Worm (Caenorhabditis elegans) whole organism, L4/young adult: ENCODE results near the gene F28H7.2.

Experiments
- W03F9.2 ChIP-seq: fragments of 150-350 bp; optimal IDR thresholded peaks from 2 replicates; lab custom pipeline; 2014; ENCODE audit warnings: missing biosample characterization, missing genetic modification characterization
- dao-5 ChIP-seq: sonication (generic microtip); optimal IDR thresholded peaks from 2 replicates; lab custom pipeline; 2016; ENCODE audit warnings: missing genotype, missing genetic modification characterization, moderate library complexity, missing compliant biosample characterization
- him-1 ChIP-seq: sonication (generic microtip); optimal IDR thresholded peaks from 2 replicates; lab custom pipeline; 2016; ENCODE audit warnings: missing genotype, missing genetic modification reagents, missing genetic modification characterization, missing compliant biosample characterization

DNA sequence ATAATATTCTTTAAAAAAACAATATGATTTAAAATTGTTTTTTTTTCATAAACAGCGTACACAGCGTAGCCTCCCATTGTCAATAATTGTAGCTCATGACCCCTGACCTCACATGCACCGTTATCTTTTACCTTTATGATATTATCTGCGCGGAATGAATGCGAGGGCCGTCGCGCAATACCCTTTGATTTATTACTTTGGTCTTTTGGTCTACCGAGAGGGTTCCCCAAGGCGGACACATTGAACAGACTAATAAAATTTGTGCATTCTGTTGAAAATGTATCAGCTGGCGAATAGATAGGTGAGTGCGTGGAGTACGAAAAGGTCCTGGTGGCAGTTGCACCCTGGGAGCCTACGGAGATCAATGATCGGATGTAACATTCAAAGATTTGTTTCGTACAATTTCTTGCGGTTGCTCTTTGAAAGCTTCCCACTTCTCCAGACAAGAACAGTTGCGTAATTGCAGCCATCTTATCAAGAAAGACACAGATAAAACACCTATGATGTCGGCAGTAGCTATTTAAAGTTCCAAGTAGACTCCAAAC lies 27.3 kb upstream of the F28H7.2 start:
- TF ChIP-seq dao-5 (no peak), him-1 (tag; lab: Kevin White, UChicago) (no peak), W03F9.2 (tag; lab: Kevin White, UChicago) (no peak)
